Worm (Caenorhabditis elegans) whole organism, young adult: Measurements from ENCODE around the gene rocf-1.

Experiments used
- B0019.2 ChIP-seq: fragments of 200-800 bp; sonication (Bioruptor generic); conservative IDR thresholded peaks from 2 replicates; pipeline ENCODE4 v1.3.6; 2022; ENCODE audit warnings: missing genetic modification reagents, missing genetic modification characterization, missing compliant biosample characterization
- B0261.1 ChIP-seq: sonication (generic microtip); optimal IDR thresholded peaks from 2 replicates; lab custom pipeline; 2016; ENCODE audit warnings: mild to moderate bottlenecking, missing genetic modification characterization, moderate library complexity, missing compliant biosample characterization
- D2030.7 ChIP-seq: fragments of 200-800 bp; sonication (Bioruptor generic); IDR thresholded peaks from 2 replicates; pipeline ENCODE4 v1.3.6; 2022; ENCODE audit warnings: missing genetic modification reagents, missing genetic modification characterization, missing compliant biosample characterization
- F10E7.11 ChIP-seq: sonication (generic microtip); optimal IDR thresholded peaks from 2 replicates; lab custom pipeline; 2017; ENCODE audit warnings: mild to moderate bottlenecking, missing genetic modification characterization, moderate library complexity, missing compliant biosample characterization
- F22D6.2 ChIP-seq: sonication (generic microtip); optimal IDR thresholded peaks from 2 replicates; lab custom pipeline; 2016; ENCODE audit warnings: mild to moderate bottlenecking, missing genetic modification characterization, missing compliant biosample characterization
- F37B4.10 ChIP-seq: fragments of 200-800 bp; sonication (Bioruptor generic); IDR thresholded peaks from 2 replicates; pipeline ENCODE4 v1.3.6; 2022; ENCODE audit warnings: missing genetic modification characterization, missing compliant biosample characterization
- F39B2.1 ChIP-seq: fragments of 200-800 bp; sonication (Bioruptor generic); IDR thresholded peaks from 2 replicates; pipeline ENCODE4 v1.3.6; 2022; ENCODE audit warnings: missing genetic modification reagents, missing genetic modification characterization, missing compliant biosample characterization
- F57A8.1 ChIP-seq: fragments of 200-800 bp; sonication (Bioruptor generic); optimal IDR thresholded peaks from 2 replicates; lab custom pipeline; 2018; ENCODE audit warnings: mild to moderate bottlenecking, missing genetic modification characterization, moderate library complexity, missing compliant biosample characterization
- K12H6.12 ChIP-seq: fragments of 200-800 bp; sonication (Bioruptor generic); optimal IDR thresholded peaks from 2 replicates; lab custom pipeline; 2018; ENCODE audit warnings: mild to moderate bottlenecking, missing genetic modification characterization, missing compliant biosample characterization
- T07F8.4 ChIP-seq: sonication (generic microtip); optimal IDR thresholded peaks from 2 replicates; lab custom pipeline; 2016; ENCODE audit warnings: mild to moderate bottlenecking, missing genetic modification characterization, moderate library complexity, missing compliant biosample characterization
- T26A5.8 ChIP-seq: sonication (generic microtip); optimal IDR thresholded peaks from 2 replicates; lab custom pipeline; 2016; ENCODE audit warnings: missing genetic modification characterization, missing compliant biosample characterization
- Y56A3A.18 ChIP-seq: fragments of 200-800 bp; sonication (Bioruptor generic); IDR thresholded peaks from 2 replicates; pipeline ENCODE4 v1.3.6; 2022; ENCODE audit warnings: missing genetic modification reagents, missing genetic modification characterization, missing compliant biosample characterization
- Y79H2A.3 ChIP-seq: fragments of 200-800 bp; sonication (Bioruptor generic); conservative IDR thresholded peaks from 2 replicates; pipeline ENCODE4 v1.3.6; 2022; ENCODE audit warnings: missing genetic modification reagents, missing genetic modification characterization, missing compliant biosample characterization
- Y95B8A.8 ChIP-seq: fragments of 200-800 bp; sonication (Bioruptor generic); IDR thresholded peaks from 2 replicates; pipeline ENCODE4 v1.3.6; 2022; ENCODE audit warnings: missing genetic modification reagents, missing genetic modification characterization, missing compliant biosample characterization
- ZK185.1 ChIP-seq: sonication (generic microtip); optimal IDR thresholded peaks from 2 replicates; lab custom pipeline; 2016; ENCODE audit warnings: mild to moderate bottlenecking, missing genetic modification characterization, missing compliant biosample characterization; ENCODE audit not compliant: poor library complexity, severe bottlenecking
- ama-1 ChIP-seq, 3 experiments: fragments of 150-350 bp in 1 of 3; sonication (generic microtip) in 2 of 3; optimal IDR thresholded peaks; 2 replicates each; lab custom pipeline; 2014 to 2018; ENCODE audit warnings: missing biosample characterization in 2 of 3, missing genetic modification characterization in 2 of 3, missing genetic modification reagents in 2 of 3
- athp-1 ChIP-seq: sonication (generic microtip); optimal IDR thresholded peaks from 2 replicates; lab custom pipeline; 2017; ENCODE audit warnings: mild to moderate bottlenecking, missing genetic modification characterization, missing compliant biosample characterization
- attf-5 ChIP-seq: fragments of 200-800 bp; sonication (Bioruptor generic); optimal IDR thresholded peaks from 2 replicates; lab custom pipeline; 2018; ENCODE audit warnings: mild to moderate bottlenecking, missing genetic modification characterization, missing compliant biosample characterization
- attf-6 ChIP-seq: fragments of 200-800 bp; sonication (Bioruptor generic); IDR thresholded peaks from 2 replicates; pipeline ENCODE4 v1.3.6; 2022; ENCODE audit warnings: missing genetic modification reagents, missing genetic modification characterization, missing compliant biosample characterization
- bed-1 ChIP-seq: fragments of 200-800 bp; sonication (Bioruptor generic); IDR thresholded peaks from 2 replicates; pipeline ENCODE4 v1.3.6; 2022; ENCODE audit warnings: missing genetic modification reagents, missing genetic modification characterization, missing compliant biosample characterization
- ceh-100 ChIP-seq: fragments of 200-800 bp; sonication (Bioruptor generic); IDR thresholded peaks from 2 replicates; pipeline ENCODE4 v1.3.6; 2022; ENCODE audit warnings: missing genetic modification reagents, missing genetic modification characterization, missing compliant biosample characterization
- ceh-79 ChIP-seq: sonication (generic microtip); optimal IDR thresholded peaks from 2 replicates; lab custom pipeline; 2017; ENCODE audit warnings: mild to moderate bottlenecking, missing genetic modification characterization, missing compliant biosample characterization
- ceh-91 ChIP-seq: fragments of 200-800 bp; sonication (Bioruptor generic); IDR thresholded peaks from 2 replicates; pipeline ENCODE4 v1.3.6; 2022; ENCODE audit warnings: missing genetic modification reagents, missing genetic modification characterization, missing compliant biosample characterization
- dpff-1 ChIP-seq: sonication (generic microtip); optimal IDR thresholded peaks from 2 replicates; lab custom pipeline; 2017; ENCODE audit warnings: mild to moderate bottlenecking, missing genetic modification characterization, missing compliant biosample characterization
- egl-18 ChIP-seq: fragments of 200-800 bp; sonication (Bioruptor generic); IDR thresholded peaks from 2 replicates; pipeline ENCODE4 v1.3.6; 2022; ENCODE audit warnings: missing genetic modification reagents, missing genetic modification characterization, missing compliant biosample characterization
- egl-44 ChIP-seq: fragments of 200-800 bp; sonication (Bioruptor generic); IDR thresholded peaks from 2 replicates; pipeline ENCODE4 v1.3.6; 2022; ENCODE audit warnings: missing genetic modification reagents, missing genetic modification characterization, missing compliant biosample characterization
- egrh-3 ChIP-seq: fragments of 200-800 bp; sonication (Bioruptor generic); IDR thresholded peaks from 2 replicates; pipeline ENCODE4 v1.3.6; 2022; ENCODE audit warnings: missing genetic modification reagents, missing genetic modification characterization, missing compliant biosample characterization
- ekl-4 ChIP-seq: fragments of 200-800 bp; sonication (Bioruptor generic); IDR thresholded peaks from 2 replicates; pipeline ENCODE4 v1.3.6; 2022; ENCODE audit warnings: missing genetic modification reagents, missing genetic modification characterization, missing compliant biosample characterization
- ets-4 ChIP-seq: fragments of 200-800 bp; sonication (Bioruptor generic); optimal IDR thresholded peaks from 2 replicates; lab custom pipeline; 2018; ENCODE audit warnings: mild to moderate bottlenecking, missing genetic modification characterization, missing compliant biosample characterization
- hmg-20 ChIP-seq: fragments of 200-800 bp; sonication (Bioruptor generic); IDR thresholded peaks from 2 replicates; pipeline ENCODE4 v1.3.6; 2022; ENCODE audit warnings: missing genetic modification reagents, missing genetic modification characterization, missing compliant biosample characterization
- lin-54 ChIP-seq: fragments of 200-800 bp; sonication (Bioruptor generic); optimal IDR thresholded peaks from 2 replicates; lab custom pipeline; 2018; ENCODE audit warnings: mild to moderate bottlenecking, missing genetic modification characterization, missing compliant biosample characterization
- madf-6 ChIP-seq: fragments of 200-800 bp; sonication (Bioruptor generic); IDR thresholded peaks from 2 replicates; pipeline ENCODE4 v1.3.6; 2022; ENCODE audit warnings: missing genetic modification reagents, missing genetic modification characterization, missing compliant biosample characterization
- mcd-1 ChIP-seq: fragments of 200-800 bp; sonication (Bioruptor generic); IDR thresholded peaks from 2 replicates; pipeline ENCODE4 v1.3.6; 2022; ENCODE audit warnings: missing genetic modification reagents, missing genetic modification characterization, missing compliant biosample characterization
- mel-28 ChIP-seq: sonication (generic microtip); optimal IDR thresholded peaks from 2 replicates; lab custom pipeline; 2016; ENCODE audit warnings: borderline replicate concordance, mild to moderate bottlenecking, missing genetic modification characterization, missing compliant biosample characterization
- nfya-1 ChIP-seq: sonication (generic microtip); optimal IDR thresholded peaks from 2 replicates; lab custom pipeline; 2017; ENCODE audit warnings: antibody characterized with exemption, missing compliant biosample characterization, missing genetic modification characterization, borderline replicate concordance; ENCODE audit not compliant: insufficient read depth
- nhr-120 ChIP-seq: fragments of 200-800 bp; sonication (Bioruptor generic); IDR thresholded peaks from 2 replicates; pipeline ENCODE4 v1.3.6; 2022; ENCODE audit warnings: missing genetic modification characterization, missing compliant biosample characterization
- nhr-90 ChIP-seq: sonication (generic microtip); optimal IDR thresholded peaks from 2 replicates; lab custom pipeline; 2016; ENCODE audit warnings: missing genotype, mild to moderate bottlenecking, missing genetic modification characterization, missing compliant biosample characterization
- rcor-1 ChIP-seq: fragments of 200-800 bp; sonication (Bioruptor generic); IDR thresholded peaks from 2 replicates; pipeline ENCODE4 v1.3.6; 2022; ENCODE audit warnings: missing genetic modification reagents, missing genetic modification characterization, missing compliant biosample characterization
- rpc-1 ChIP-seq, 2 experiments: fragments of 150-350 bp in 1 of 2; sonication (generic microtip) in 1 of 2; optimal IDR thresholded peaks; 2 replicates each; lab custom pipeline; 2014 to 2018; ENCODE audit warnings: missing biosample characterization in 1 of 2, missing genetic modification characterization in 1 of 2, missing genetic modification reagents in 1 of 2, missing genotype in 1 of 2
- sdz-38 ChIP-seq: sonication (generic microtip); optimal IDR thresholded peaks from 2 replicates; lab custom pipeline; 2016; ENCODE audit warnings: missing genotype, missing genetic modification characterization, missing compliant biosample characterization
- snpc-1.1 ChIP-seq: sonication (generic microtip); optimal IDR thresholded peaks from 2 replicates; lab custom pipeline; 2017; ENCODE audit warnings: missing genetic modification characterization, mild to moderate bottlenecking, missing compliant biosample characterization, antibody characterized with exemption, moderate library complexity, missing genotype, missing genetic modification reagents; ENCODE audit not compliant: insufficient read depth
- tbx-9 ChIP-seq: sonication (generic microtip); optimal IDR thresholded peaks from 2 replicates; lab custom pipeline; 2016; ENCODE audit warnings: borderline replicate concordance, missing genetic modification characterization, inconsistent platforms, missing compliant biosample characterization
- unc-130 ChIP-seq: sonication (generic microtip); optimal IDR thresholded peaks from 2 replicates; lab custom pipeline; 2016; ENCODE audit warnings: missing genetic modification reagents, missing genetic modification characterization, missing compliant biosample characterization
- xnd-1 ChIP-seq: sonication (generic microtip); optimal IDR thresholded peaks from 2 replicates; lab custom pipeline; 2016; ENCODE audit warnings: missing genotype, missing genetic modification reagents, missing genetic modification characterization, missing compliant biosample characterization
- ztf-18 ChIP-seq: sonication (generic microtip); optimal IDR thresholded peaks from 2 replicates; lab custom pipeline; 2016; ENCODE audit warnings: missing genotype, mild to moderate bottlenecking, missing genetic modification characterization, missing compliant biosample characterization
- ztf-22 ChIP-seq: fragments of 200-800 bp; sonication (Bioruptor generic); optimal IDR thresholded peaks from 2 replicates; lab custom pipeline; 2018; ENCODE audit warnings: mild to moderate bottlenecking, missing genetic modification characterization, moderate library complexity, missing compliant biosample characterization
- ztf-25 ChIP-seq: fragments of 200-800 bp; sonication (Bioruptor generic); IDR thresholded peaks from 2 replicates; pipeline ENCODE4 v1.3.6; 2022; ENCODE audit warnings: missing genetic modification reagents, missing genetic modification characterization, missing compliant biosample characterization
- ztf-26 ChIP-seq: sonication (generic microtip); optimal IDR thresholded peaks from 2 replicates; lab custom pipeline; 2017; ENCODE audit warnings: missing genetic modification characterization, missing compliant biosample characterization

rocf-1 gene

DNA sequence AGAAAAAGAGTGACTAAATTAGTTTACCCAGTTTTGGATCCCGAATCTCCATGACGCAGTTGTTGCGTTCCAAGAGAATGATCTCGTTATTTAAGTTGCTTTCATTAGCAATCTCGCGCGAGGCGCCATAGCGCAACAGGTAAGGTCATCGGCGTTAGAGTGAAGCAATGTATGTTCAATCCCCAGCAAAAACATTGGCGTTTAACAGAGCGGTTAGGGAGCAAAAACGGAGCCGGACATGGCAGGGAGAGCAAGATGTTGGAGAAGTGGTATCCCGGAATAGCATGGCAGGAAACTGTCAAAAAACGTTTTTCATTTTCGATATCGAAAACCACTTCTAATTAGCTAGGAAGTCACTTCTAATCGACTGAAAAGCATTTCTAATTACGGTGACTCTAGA lies 10.0 kb downstream of the rocf-1 start (continued):
- TF ChIP-seq ama-1 (optimal IDR thresholded peaks at IDR 0.05; lab: Kevin White, UChicago) (no peak), ama-1 (GFP tag; optimal IDR thresholded peaks at IDR 0.05; lab: Kevin White, UChicago) (no peak), Y79H2A.3 (GFP tag; lab: Robert Waterston, UW) (no peak), bed-1 (GFP tag; lab: Robert Waterston, UW) (no peak), ekl-4 (GFP tag; lab: Robert Waterston, UW) (peak; percentile 31; the same call in 1 of the 2 replicates), ceh-91 (GFP tag; lab: Robert Waterston, UW) (no peak), tbx-9 (tag; lab: Kevin White, UChicago) (no peak), ceh-100 (GFP tag; lab: Robert Waterston, UW) (no peak), B0019.2 (no peak), F57A8.1 (GFP tag; lab: Kevin White, UChicago) (no peak), ceh-79 (tag; lab: Kevin White, UChicago) (no peak), mcd-1 (GFP tag; lab: Robert Waterston, UW) (no peak), F22D6.2 (tag; lab: Kevin White, UChicago) (no peak), lin-54 (GFP tag; lab: Kevin White, UChicago) (peak; percentile 16), xnd-1 (tag; lab: Kevin White, UChicago) (no peak), Y56A3A.18 (GFP tag; lab: Robert Waterston, UW) (peak; percentile 69; the same call in 1 of the 2 replicates), nfya-1 (tag; lab: Kevin White, UChicago) (no peak), Y95B8A.8 (GFP tag; lab: Robert Waterston, UW) (no peak), rpc-1 (optimal IDR thresholded peaks at IDR 0.05; lab: Kevin White, UChicago) (peak; percentile 60), rpc-1 (tag; optimal IDR thresholded peaks at IDR 0.05; lab: Kevin White, UChicago) (peak; percentile 78), F10E7.11 (tag; lab: Kevin White, UChicago) (no peak), ztf-22 (GFP tag; lab: Kevin White, UChicago) (no peak), T07F8.4 (no peak), K12H6.12 (tag; lab: Kevin White, UChicago) (no peak), ztf-25 (GFP tag; lab: Robert Waterston, UW) (0 out of 2 replicates have a peak, but pooled peaks have one; percentile 49), ztf-26 (tag; lab: Kevin White, UChicago) (no peak), snpc-1.1 (tag; lab: Kevin White, UChicago) (no peak), hmg-20 (0 out of 2 replicates have a peak, but pooled peaks have one; percentile 20), B0261.1 (tag; lab: Kevin White, UChicago) (peak; percentile 67), F37B4.10 (no peak), sdz-38 (tag; lab: Kevin White, UChicago) (no peak), nhr-120 (GFP tag; lab: Robert Waterston, UW) (no peak), attf-5 (GFP tag; lab: Kevin White, UChicago) (peak; percentile 22), rcor-1 (peak; percentile 55; the same call in 1 of the 2 replicates), ztf-18 (peak; percentile 31), unc-130 (no peak), egrh-3 (GFP tag; lab: Robert Waterston, UW) (no peak), egl-18 (GFP tag; lab: Robert Waterston, UW) (0 out of 2 replicates have a peak, but pooled peaks have one; percentile 59), D2030.7 (GFP tag; lab: Robert Waterston, UW) (peak; percentile 80), mel-28 (no peak), athp-1 (tag; lab: Kevin White, UChicago) (peak; percentile 17), F39B2.1 (GFP tag; lab: Robert Waterston, UW) (no peak; the same call in 1 of the 2 replicates), ZK185.1 (peak; percentile 43), dpff-1 (no peak), egl-44 (peak; percentile 67; the same call in 1 of the 2 replicates), ets-4 (GFP tag; lab: Kevin White, UChicago) (no peak), T26A5.8 (tag; lab: Kevin White, UChicago) (no peak), attf-6 (peak; percentile 52; the same call in 1 of the 2 replicates), madf-6 (GFP tag; lab: Robert Waterston, UW) (peak; percentile 65), nhr-90 (peak; percentile 23)
